Worm (Caenorhabditis elegans): ENCODE results near the gene fln-2.

Gene fln-2

DNA sequence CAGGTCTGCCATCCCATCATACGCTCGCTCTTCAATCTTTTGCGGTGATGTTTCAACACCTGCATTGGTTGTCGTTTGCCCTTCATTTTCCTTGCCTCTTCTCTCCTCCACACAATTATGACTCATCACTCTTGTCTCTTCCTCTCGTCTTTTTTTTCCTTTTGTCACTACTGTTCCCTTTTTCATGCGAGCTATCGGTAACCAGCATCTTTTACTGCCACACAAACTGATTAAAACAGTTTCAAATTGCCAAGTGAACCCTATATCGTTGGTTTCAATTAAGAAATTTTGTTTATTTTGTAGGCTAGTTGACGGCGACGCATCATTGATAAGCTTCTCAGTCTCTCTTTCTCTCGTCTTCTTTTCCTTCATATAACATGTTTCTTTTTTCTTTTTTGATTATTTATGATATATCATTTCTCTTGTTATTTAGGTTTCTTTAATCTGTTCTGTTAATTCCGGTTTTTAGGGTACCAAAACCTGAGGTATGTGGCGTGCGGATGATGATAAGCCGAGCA, 48.7 kb downstream of the fln-2 start, which contains the start of gene ZK899.1 (continued):
- TF ChIP-seq ztf-26 (tag; optimal IDR thresholded peaks at IDR 0.05) (peak; percentile 9), ztf-6 (GFP tag; IDR thresholded peaks at IDR 0.05) (no peak), pbrm-1 (GFP tag; IDR thresholded peaks at IDR 0.05) (no peak), F52B5.7 (tag; optimal IDR thresholded peaks at IDR 0.05) (no peak)

DNA sequence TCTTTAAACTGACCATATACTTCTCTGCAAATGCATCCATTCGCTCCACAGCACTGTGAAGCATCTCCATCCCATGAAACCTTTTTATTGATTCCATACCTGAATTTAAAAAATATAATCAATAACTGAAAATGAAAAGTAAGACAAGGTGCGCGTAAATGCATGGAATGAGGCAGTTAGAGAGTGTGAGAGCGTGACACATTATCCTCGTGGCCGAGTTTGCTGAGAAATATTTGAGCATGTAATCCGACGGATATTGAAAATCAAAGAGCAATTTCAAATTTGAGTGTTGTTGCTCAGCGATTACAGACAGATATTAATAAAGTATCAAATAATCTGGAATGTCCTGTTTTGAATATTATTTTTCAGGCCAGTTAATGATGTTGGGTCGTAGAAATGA, 51.8 kb downstream of the fln-2 start, which contains the start of gene ZK899.7:
TSS of gene ZK899.7 (minus strand) at position 101 of the 400 bp plus-strand sequence.
- TF ChIP-seq sea-2 (GFP tag; IDR thresholded peaks at IDR 0.05) (no peak), snpc-1.1 (tag; optimal IDR thresholded peaks at IDR 0.05; ENCODE audit: insufficient read depth) (no peak), hsf-1 (GFP tag; IDR thresholded peaks at IDR 0.05) (no peak), K12H6.12 (tag; optimal IDR thresholded peaks at IDR 0.05) (no peak), let-526 (GFP tag; IDR thresholded peaks at IDR 0.05) (no peak), C06A6.2 (GFP tag; conservative IDR thresholded peaks at IDR 0.05) (no peak), tbx-9 (tag; optimal IDR thresholded peaks at IDR 0.05; ENCODE audit: borderline replicate concordance) (no peak), T07F8.4 (tag; optimal IDR thresholded peaks at IDR 0.05) (no peak), nhr-120 (GFP tag; IDR thresholded peaks at IDR 0.05) (no peak), lsy-27 (tag; optimal IDR thresholded peaks at IDR 0.05; ENCODE audit: borderline replicate concordance, insufficient read depth) (no peak), ztf-26 (tag; optimal IDR thresholded peaks at IDR 0.05) (no peak), rec-8 (tag; optimal IDR thresholded peaks at IDR 0.05) (no peak), tlf-1 (GFP tag; optimal IDR thresholded peaks at IDR 0.05) (no peak), him-1 (tag; optimal IDR thresholded peaks at IDR 0.05) (no peak), hlh-12 (tag; optimal IDR thresholded peaks at IDR 0.05) (no peak), ama-1 (optimal IDR thresholded peaks at IDR 0.05) (no peak), ama-1 (GFP tag; optimal IDR thresholded peaks at IDR 0.05) (no peak), K11D2.4 (GFP tag; IDR thresholded peaks at IDR 0.05) (no peak), atf-7 (tag; optimal IDR thresholded peaks at IDR 0.05) (no peak)

DNA sequence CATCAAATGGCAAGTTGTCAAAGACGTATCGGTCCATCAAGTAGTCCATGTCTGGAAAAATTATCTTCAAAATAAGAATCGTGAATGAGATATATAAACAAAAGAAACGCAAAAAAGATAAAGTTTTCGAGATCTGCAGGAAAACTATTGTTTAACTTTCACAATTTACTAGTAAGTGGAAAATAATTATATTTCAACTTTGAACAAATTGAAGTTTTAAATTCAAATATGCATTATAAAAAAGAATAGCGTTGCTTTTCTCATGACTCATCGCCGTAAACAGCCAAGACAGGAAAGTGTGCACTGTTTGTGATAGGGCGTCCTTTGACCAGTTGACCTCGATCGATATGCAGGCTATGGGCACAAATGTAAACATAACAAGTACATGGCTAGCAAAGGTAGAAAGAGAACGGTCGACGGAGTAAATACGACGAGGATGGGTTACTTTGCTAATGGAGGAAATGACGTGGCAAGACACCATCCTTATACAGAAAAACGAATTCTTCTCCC, 54.5 kb downstream of the fln-2 start, which contains the start of gene ZK899.2:
TSS of gene ZK899.2 (minus strand) at position 51 of the 510 bp plus-strand sequence.
- TF ChIP-seq ceh-91 (GFP tag; IDR thresholded peaks at IDR 0.05) = no peak
- TF ChIP-seq nfya-2 (GFP tag; IDR thresholded peaks at IDR 0.05) = no peak

DNA sequence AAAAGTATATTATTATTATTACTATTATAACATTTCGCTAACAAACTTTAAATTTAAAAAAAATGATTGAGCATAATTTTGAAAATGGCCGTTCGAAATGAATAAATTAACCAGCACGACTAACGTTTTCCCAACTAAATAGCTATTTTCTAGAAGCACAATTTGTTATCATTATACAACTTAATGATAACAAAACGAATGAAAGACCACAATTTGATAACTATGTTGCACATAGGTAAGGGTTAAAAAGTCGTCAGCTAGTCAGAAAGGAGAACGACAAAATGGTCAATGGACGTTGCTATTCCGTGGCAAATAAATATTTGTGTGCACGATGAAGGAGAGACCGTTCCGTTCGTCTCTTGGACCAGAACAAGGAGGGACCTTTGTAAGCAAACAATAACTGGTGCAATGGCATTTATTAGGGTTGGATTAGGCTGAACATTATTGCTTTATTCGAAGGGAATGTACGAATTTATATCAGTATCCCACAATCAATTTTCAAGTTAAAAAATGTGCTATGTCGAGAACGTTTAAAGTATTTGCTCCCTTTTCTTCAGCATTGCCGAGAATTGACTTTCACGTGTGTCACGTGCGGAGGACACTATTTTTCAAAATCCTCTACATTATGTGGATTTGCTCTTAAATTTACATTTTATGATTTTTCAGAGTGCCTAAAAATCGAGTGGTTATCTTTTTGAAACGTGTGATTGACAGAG, 55.1 kb downstream of the fln-2 start, which contains the start of gene ZK899.3:
TSS of gene ZK899.3 (plus strand) at position 666 of the 716 bp plus-strand sequence.
- TF ChIP-seq madf-10 (tag; optimal IDR thresholded peaks at IDR 0.05) = no peak
- TF ChIP-seq snpc-1.3 (tag; optimal IDR thresholded peaks at IDR 0.05; ENCODE audit: insufficient read depth) = no peak
- no peak for TF ChIP-seq egl-18 (GFP tag; IDR thresholded peaks at IDR 0.05)
- TF ChIP-seq repo-1 (tag; optimal IDR thresholded peaks at IDR 0.05) = no peak
- TF ChIP-seq nhr-80 (tag; optimal IDR thresholded peaks at IDR 0.05) = peak; percentile 36

DNA sequence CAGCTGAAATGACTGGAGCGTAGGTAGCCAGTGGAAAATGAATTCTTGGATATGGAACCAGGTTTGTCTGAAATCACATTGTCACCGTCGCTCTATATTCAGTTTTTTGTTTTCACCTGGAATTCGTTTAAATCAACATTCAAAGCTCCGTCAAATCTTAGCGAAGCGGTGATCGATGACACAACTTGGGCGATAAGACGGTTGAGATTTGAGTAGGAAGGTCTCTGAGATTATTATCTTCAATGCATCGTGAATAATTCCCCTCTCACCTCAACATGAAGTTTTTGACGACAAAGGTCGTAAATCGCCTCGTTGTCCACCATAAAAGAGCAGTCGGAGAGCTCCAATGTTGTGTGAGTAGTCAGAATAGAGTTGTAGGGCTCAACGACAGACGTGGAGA, 59.1 kb downstream of the fln-2 start:
- TF ChIP-seq cebp-1 (GFP tag; IDR thresholded peaks at IDR 0.05) (no peak), cebp-1 (tag; optimal IDR thresholded peaks at IDR 0.05) (no peak), xnd-1 (tag; optimal IDR thresholded peaks at IDR 0.05) (no peak), athp-1 (tag; optimal IDR thresholded peaks at IDR 0.05) (no peak), die-1 (tag; optimal IDR thresholded peaks at IDR 0.05) (no peak), F37B4.10 (GFP tag; IDR thresholded peaks at IDR 0.05) (no peak), F55B11.4 (tag; optimal IDR thresholded peaks at IDR 0.05; ENCODE audit: borderline replicate concordance, insufficient read depth) (no peak)

Measured in whole organism, young adult.